Worm (Caenorhabditis elegans): ENCODE data around the gene aex-4.

aex-4 gene

ce11 chrX:3762410-3762809, 33.3 kb downstream of the aex-4 start, which contains the start of gene T14G12.11:
T14G12.11 (minus strand) TSS chrX:3762547.
- TF ChIP-seq ZK546.5 (tag; optimal IDR thresholded peaks at IDR 0.05) (no peak), nhr-12 (tag; optimal IDR thresholded peaks at IDR 0.05) (no peak), pha-4 (tag; optimal IDR thresholded peaks at IDR 0.05) (no peak), snpc-4 (tag; optimal IDR thresholded peaks at IDR 0.05) (no peak), lsy-12 (tag; optimal IDR thresholded peaks at IDR 0.05) (no peak), pqm-1 (tag; optimal IDR thresholded peaks at IDR 0.05) (no peak), mml-1 (tag; optimal IDR thresholded peaks at IDR 0.05) (no peak), unc-39 (tag; optimal IDR thresholded peaks at IDR 0.05) (no peak), fos-1 (tag; optimal IDR thresholded peaks at IDR 0.05) (no peak), R02D3.7 (tag; optimal IDR thresholded peaks at IDR 0.05) (no peak), elt-3 (tag; optimal IDR thresholded peaks at IDR 0.05) (no peak), ceh-82 (tag; optimal IDR thresholded peaks at IDR 0.05) (no peak), ztf-4 (tag; optimal IDR thresholded peaks at IDR 0.05) (no peak), sea-2 (GFP tag; optimal IDR thresholded peaks at IDR 0.05) (no peak), nhr-77 (tag; optimal IDR thresholded peaks at IDR 0.05) (no peak), fkh-10 (GFP tag; optimal IDR thresholded peaks at IDR 0.05) (no peak), egl-5 (tag; optimal IDR thresholded peaks at IDR 0.05) (no peak), nhr-11 (tag; optimal IDR thresholded peaks at IDR 0.05) (no peak), aly-2 (tag; optimal IDR thresholded peaks at IDR 0.05) (no peak), nfya-1 (tag; optimal IDR thresholded peaks at IDR 0.05; ENCODE audit: insufficient read depth) (no peak)

DNA sequence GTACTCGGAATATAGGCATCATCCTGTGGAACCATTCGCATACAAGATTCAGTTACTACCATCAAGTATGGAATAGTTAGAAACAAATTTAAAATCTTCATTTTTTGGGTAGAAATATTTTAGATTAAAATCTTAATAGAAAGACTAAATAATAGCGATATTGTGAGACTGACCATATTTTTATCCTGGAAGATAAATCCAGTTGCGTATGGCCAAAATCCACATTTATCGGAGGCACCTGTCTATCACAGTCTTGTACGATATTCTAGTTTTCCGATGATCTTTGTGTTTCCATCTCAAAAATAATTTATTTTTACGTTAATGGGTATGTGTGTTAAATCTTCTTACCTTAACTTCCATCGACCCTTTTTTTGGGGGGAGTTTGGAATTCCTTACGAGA, 35.2 kb downstream of the aex-4 start, which contains the start of gene F47B7.3:
Gene F47B7.3 (minus strand): TSS at position 101 of the 400 bp plus-strand sequence.
- TF ChIP-seq nhr-25 (tag; optimal IDR thresholded peaks at IDR 0.05) (no peak), eor-1 (tag; optimal IDR thresholded peaks at IDR 0.05) (no peak), jun-1 (tag; optimal IDR thresholded peaks at IDR 0.05) (no peak), ceh-28 (tag; optimal IDR thresholded peaks at IDR 0.05) (no peak), mdl-1 (tag; optimal IDR thresholded peaks at IDR 0.05) (no peak), aly-2 (tag; optimal IDR thresholded peaks at IDR 0.05) (no peak), ceh-9 (tag; optimal IDR thresholded peaks at IDR 0.05) (no peak), nhr-23 (tag; optimal IDR thresholded peaks at IDR 0.05) (no peak)

DNA sequence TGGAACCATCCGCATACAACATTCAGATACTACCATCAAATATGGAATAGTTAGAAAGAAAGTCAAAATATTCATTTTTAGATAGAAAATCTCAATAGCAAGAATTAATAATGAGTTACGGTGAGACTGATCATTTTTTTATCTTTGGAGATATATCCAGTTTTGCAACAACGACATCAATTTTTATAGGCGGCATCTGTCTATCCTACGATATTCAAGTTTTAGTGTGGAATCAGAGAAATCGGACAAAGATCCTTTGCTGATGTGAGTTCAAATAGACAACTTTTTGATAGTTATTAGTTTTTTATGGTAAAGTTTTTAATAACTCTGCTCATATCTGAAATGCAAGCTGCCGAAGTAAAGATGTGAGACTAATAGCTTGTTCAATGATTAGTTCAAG, 37.5 kb downstream of the aex-4 start, which contains the start of gene F47B7.4:
Gene F47B7.4 (minus strand): TSS at position 101 of the 400 bp plus-strand sequence.
- no peak for TF ChIP-seq aly-2 (tag; optimal IDR thresholded peaks at IDR 0.05)
- TF ChIP-seq skn-1 (tag; optimal IDR thresholded peaks at IDR 0.05): no peak
- no peak for TF ChIP-seq hmg-11 (tag; optimal IDR thresholded peaks at IDR 0.05)
- no peak for TF ChIP-seq nhr-237 (tag; optimal IDR thresholded peaks at IDR 0.05)
- no peak for TF ChIP-seq egl-5 (tag; optimal IDR thresholded peaks at IDR 0.05)
- TF ChIP-seq elt-3 (tag; optimal IDR thresholded peaks at IDR 0.05): no peak
- no peak for TF ChIP-seq nhr-11 (tag; optimal IDR thresholded peaks at IDR 0.05)
- no peak for TF ChIP-seq lin-15B (tag; optimal IDR thresholded peaks at IDR 0.05)

- no peak for TF ChIP-seq jun-1 (tag; optimal IDR thresholded peaks at IDR 0.05)
- TF ChIP-seq fkh-2 (tag; optimal IDR thresholded peaks at IDR 0.05): no peak
- no peak for TF ChIP-seq fkh-10 (GFP tag; optimal IDR thresholded peaks at IDR 0.05)
- TF ChIP-seq nhr-43 (tag; optimal IDR thresholded peaks at IDR 0.05; ENCODE audit: poor library complexity, severe bottlenecking): no peak
- no peak for TF ChIP-seq lin-15B (tag; optimal IDR thresholded peaks at IDR 0.05)
- TF ChIP-seq nhr-67 (tag; optimal IDR thresholded peaks at IDR 0.05): no peak
- TF ChIP-seq ztf-11 (tag; optimal IDR thresholded peaks at IDR 0.05): no peak
- no peak for TF ChIP-seq nfya-1 (tag; optimal IDR thresholded peaks at IDR 0.05; ENCODE audit: insufficient read depth)
- no peak for TF ChIP-seq nhr-28 (tag; optimal IDR thresholded peaks at IDR 0.05)
- TF ChIP-seq skn-1 (tag; optimal IDR thresholded peaks at IDR 0.05): no peak
- TF ChIP-seq lsy-12 (tag; optimal IDR thresholded peaks at IDR 0.05): no peak
- no peak for TF ChIP-seq tbx-2 (tag; optimal IDR thresholded peaks at IDR 0.05)
- TF ChIP-seq ceh-9 (tag; optimal IDR thresholded peaks at IDR 0.05): no peak
- no peak for TF ChIP-seq aly-2 (tag; optimal IDR thresholded peaks at IDR 0.05)
- no peak for TF ChIP-seq nhr-237 (tag; optimal IDR thresholded peaks at IDR 0.05)
Measured at ce11 chrX:3768717-3769116, 39.6 kb downstream of the aex-4 start, which contains the start of gene F47B7.5. F47B7.5 (minus strand) TSS chrX:3768817.

Data from whole organism, L3 larva.